Worm (Caenorhabditis elegans) whole organism, midembryonic: ENCODE results near the gene srg-34.

Experiments used
- T22C8.4 ChIP-seq: fragments of 200-800 bp; sonication (Bioruptor generic); IDR thresholded peaks from 2 replicates; pipeline ENCODE4 v1.3.6; 2022; ENCODE audit warnings: missing genetic modification characterization, missing compliant biosample characterization
- flt-1 ChIP-seq: fragments of 200-800 bp; sonication (Bioruptor generic); IDR thresholded peaks from 2 replicates; pipeline ENCODE4 v1.3.6; 2022; ENCODE audit warnings: missing genetic modification characterization, missing compliant biosample characterization
- med-1 ChIP-seq: sonication (generic microtip); optimal IDR thresholded peaks from 2 replicates; lab custom pipeline; 2017; ENCODE audit warnings: missing genetic modification characterization, mild to moderate bottlenecking, missing compliant biosample characterization, antibody characterized with exemption, missing genetic modification reagents; ENCODE audit not compliant: insufficient read depth

DNA sequence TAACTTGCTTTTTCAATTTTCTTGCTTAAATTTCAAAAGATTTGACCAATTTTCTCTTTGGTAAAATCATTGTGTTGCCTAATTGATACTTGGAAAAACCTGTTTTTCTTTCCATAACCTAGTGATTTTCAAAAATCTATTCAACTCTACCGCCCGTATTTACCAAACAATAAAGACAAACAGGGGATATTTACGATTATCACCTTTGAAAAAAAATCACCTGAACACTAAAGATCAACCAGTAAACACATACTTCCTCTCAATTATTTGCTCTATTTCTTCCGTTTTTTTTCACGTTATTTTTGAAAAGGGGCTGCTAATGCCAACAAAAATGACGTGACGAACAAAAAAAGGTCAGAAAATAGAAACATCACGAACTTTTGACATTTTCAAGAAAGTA lies 3.7 kb downstream of the srg-34 start:
- TF ChIP-seq flt-1 (no peak), med-1 (GFP tag; lab: Kevin White, UChicago) (no peak), T22C8.4 (GFP tag; lab: Robert Waterston, UW) (no peak)
